Worm (Caenorhabditis elegans): ENCODE results near the gene dhs-25.

dhs-25 gene

DNA sequence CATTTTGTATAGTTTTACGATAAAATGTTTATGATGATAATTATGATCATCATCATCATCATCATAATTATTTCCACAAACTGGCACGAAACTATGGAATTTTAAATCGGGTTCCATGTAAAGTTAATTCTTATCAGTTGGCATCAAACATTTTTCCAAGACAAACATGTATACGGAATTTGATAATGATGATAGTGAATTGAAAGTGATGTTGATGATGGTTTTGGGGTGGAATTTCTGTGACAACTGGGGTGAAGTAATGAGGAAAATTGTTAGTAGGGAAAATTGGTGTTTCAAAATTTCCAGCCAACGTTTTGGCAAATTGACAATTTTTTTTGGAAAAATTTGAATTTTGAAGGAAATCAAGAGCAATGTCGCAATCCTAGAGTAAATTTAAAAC, 26.6 kb upstream of the dhs-25 start:
- no peak for TF ChIP-seq ama-1 (optimal IDR thresholded peaks at IDR 0.05)
- TF ChIP-seq nhr-129 (tag; optimal IDR thresholded peaks at IDR 0.05): no peak
- TF ChIP-seq sma-9 (GFP tag; optimal IDR thresholded peaks at IDR 0.05): no peak
- no peak for TF ChIP-seq sma-9 (tag; optimal IDR thresholded peaks at IDR 0.05)
- no peak for TF ChIP-seq ceh-82 (tag; optimal IDR thresholded peaks at IDR 0.05)
- no peak for TF ChIP-seq Y55F3AM.14 (GFP tag; optimal IDR thresholded peaks at IDR 0.05)
- no peak for TF ChIP-seq sem-4 (tag; optimal IDR thresholded peaks at IDR 0.05)
- TF ChIP-seq egl-27 (tag; optimal IDR thresholded peaks at IDR 0.05): no peak
- no peak for TF ChIP-seq nhr-10 (tag; optimal IDR thresholded peaks at IDR 0.05)
- TF ChIP-seq mdl-1 (tag; optimal IDR thresholded peaks at IDR 0.05): no peak
- no peak for TF ChIP-seq ztf-1 (GFP tag; conservative IDR thresholded peaks at IDR 0.05)
- TF ChIP-seq nhr-23 (tag; optimal IDR thresholded peaks at IDR 0.05): no peak

- TF ChIP-seq snpc-4 (tag; optimal IDR thresholded peaks at IDR 0.05) (no peak), mbf-1 (tag; optimal IDR thresholded peaks at IDR 0.05) (no peak), ztf-4 (tag; optimal IDR thresholded peaks at IDR 0.05) (no peak), mab-5 (tag; optimal IDR thresholded peaks at IDR 0.05) (no peak), elt-3 (tag; optimal IDR thresholded peaks at IDR 0.05) (no peak), elt-1 (tag; optimal IDR thresholded peaks at IDR 0.05) (no peak), F13H6.1 (tag; optimal IDR thresholded peaks at IDR 0.05) (no peak), sem-4 (tag; optimal IDR thresholded peaks at IDR 0.05) (no peak), nhr-11 (tag; optimal IDR thresholded peaks at IDR 0.05) (no peak), ceh-82 (tag; optimal IDR thresholded peaks at IDR 0.05) (no peak), dmd-4 (tag; optimal IDR thresholded peaks at IDR 0.05) (no peak), fos-1 (tag; optimal IDR thresholded peaks at IDR 0.05) (no peak), nhr-21 (tag; optimal IDR thresholded peaks at IDR 0.05) (no peak), lin-11 (tag; optimal IDR thresholded peaks at IDR 0.05) (no peak), zag-1 (tag; optimal IDR thresholded peaks at IDR 0.05) (no peak), ama-1 (optimal IDR thresholded peaks at IDR 0.05) (no peak), unc-62 (GFP tag; optimal IDR thresholded peaks at IDR 0.05) (no peak), crh-2 (tag; optimal IDR thresholded peaks at IDR 0.05) (no peak)
Observed at ce11 chrX:1464699-1465098, 21.6 kb upstream of the dhs-25 start, which contains the start of gene D1005.6. Gene D1005.6 (minus strand): TSS chrX:1464799.

DNA sequence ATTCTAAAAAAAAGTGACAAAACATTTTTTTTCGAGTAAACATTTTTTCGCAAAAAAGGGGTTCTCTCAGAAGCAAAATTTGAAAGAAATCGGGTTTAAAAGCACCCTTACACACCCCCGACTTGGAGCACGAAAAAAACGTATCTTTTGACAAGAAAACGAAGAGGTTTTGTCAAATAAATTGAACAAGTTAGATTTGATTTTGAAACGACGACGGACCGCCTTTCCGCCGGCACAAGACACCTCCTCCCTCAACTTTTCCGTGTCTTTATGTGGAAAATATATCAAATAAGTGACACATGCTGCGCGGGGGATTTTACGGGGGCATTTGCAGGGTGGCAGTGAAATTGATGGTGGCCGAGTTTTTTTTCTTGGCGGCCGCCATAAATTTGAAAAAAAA, 18.3 kb upstream of the dhs-25 start:
- TF ChIP-seq elt-3 (tag; optimal IDR thresholded peaks at IDR 0.05) (no peak), ztf-1 (GFP tag; conservative IDR thresholded peaks at IDR 0.05) (no peak), lin-13 (GFP tag; optimal IDR thresholded peaks at IDR 0.05) (no peak), nhr-23 (tag; optimal IDR thresholded peaks at IDR 0.05) (no peak), zag-1 (tag; optimal IDR thresholded peaks at IDR 0.05) (no peak), dmd-4 (tag; optimal IDR thresholded peaks at IDR 0.05) (no peak), sma-9 (GFP tag; optimal IDR thresholded peaks at IDR 0.05) (no peak), sma-9 (tag; optimal IDR thresholded peaks at IDR 0.05) (no peak), nhr-11 (tag; optimal IDR thresholded peaks at IDR 0.05) (no peak), gmeb-1 (tag; optimal IDR thresholded peaks at IDR 0.05) (no peak), nhr-129 (tag; optimal IDR thresholded peaks at IDR 0.05) (no peak), unc-55 (GFP tag; optimal IDR thresholded peaks at IDR 0.05) (no peak), ama-1 (optimal IDR thresholded peaks at IDR 0.05) (no peak), nhr-25 (tag; optimal IDR thresholded peaks at IDR 0.05) (no peak)

DNA sequence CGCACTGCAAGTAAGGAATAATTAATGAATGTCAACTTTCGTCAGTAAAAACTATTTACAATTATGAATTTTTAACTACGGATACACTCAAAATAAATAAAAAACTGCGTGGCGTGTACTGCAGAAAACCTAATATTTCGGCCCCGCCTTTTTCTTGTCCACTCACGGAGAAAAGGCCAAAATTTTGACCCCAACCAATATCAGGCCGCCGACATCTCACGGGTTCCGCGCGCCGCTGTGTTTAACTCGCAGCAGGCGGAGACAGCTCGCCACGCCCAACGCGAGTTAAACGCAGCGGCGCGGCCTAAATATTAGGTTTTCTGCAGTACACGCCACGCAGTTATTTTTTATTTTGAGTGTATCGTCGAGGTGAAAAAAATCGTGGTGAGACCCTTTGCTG, 15.1 kb upstream of the dhs-25 start:
- TF ChIP-seq nhr-21 (tag; optimal IDR thresholded peaks at IDR 0.05) (no peak), ztf-4 (tag; optimal IDR thresholded peaks at IDR 0.05) (no peak), peb-1 (tag; optimal IDR thresholded peaks at IDR 0.05) (no peak), mab-5 (tag; optimal IDR thresholded peaks at IDR 0.05) (no peak), unc-55 (GFP tag; optimal IDR thresholded peaks at IDR 0.05) (no peak), nhr-6 (tag; optimal IDR thresholded peaks at IDR 0.05) (no peak), egl-27 (tag; optimal IDR thresholded peaks at IDR 0.05) (no peak), nhr-237 (tag; optimal IDR thresholded peaks at IDR 0.05) (no peak), ceh-16 (tag; optimal IDR thresholded peaks at IDR 0.05) (no peak)

- no peak for TF ChIP-seq elt-3 (tag; optimal IDR thresholded peaks at IDR 0.05)
- no peak for TF ChIP-seq lsy-2 (tag; optimal IDR thresholded peaks at IDR 0.05)
- no peak for TF ChIP-seq fos-1 (tag; optimal IDR thresholded peaks at IDR 0.05)
- TF ChIP-seq mdl-1 (tag; optimal IDR thresholded peaks at IDR 0.05): no peak
- no peak for TF ChIP-seq unc-62 (GFP tag; optimal IDR thresholded peaks at IDR 0.05)
- no peak for TF ChIP-seq aly-2 (tag; optimal IDR thresholded peaks at IDR 0.05)
Observed at ce11 chrX:1472880-1473279, 13.5 kb upstream of the dhs-25 start, which contains the start of gene D1005.5. Gene D1005.5 (minus strand): TSS chrX:1472980.
